Worm (Caenorhabditis elegans) whole organism, early embryonic: ENCODE results near the gene F56F11.2.

Experiments used
- B0310.2 ChIP-seq: sonication (generic microtip); optimal IDR thresholded peaks from 2 replicates; lab custom pipeline; 2016; ENCODE audit warnings: mild to moderate bottlenecking, missing genetic modification characterization, missing compliant biosample characterization
- ama-1 ChIP-seq: fragments of 150-350 bp; optimal IDR thresholded peaks from 2 replicates; lab custom pipeline; 2014
- ets-7 ChIP-seq: sonication (generic microtip); optimal IDR thresholded peaks from 2 replicates; lab custom pipeline; 2016; ENCODE audit warnings: missing genotype, missing genetic modification characterization, missing compliant biosample characterization
- flt-1 ChIP-seq: fragments of 200-800 bp; sonication (Bioruptor generic); IDR thresholded peaks from 2 replicates; pipeline ENCODE4 v1.3.6; 2022; ENCODE audit warnings: missing genetic modification characterization, missing compliant biosample characterization
- hmg-4 ChIP-seq: fragments of 200-800 bp; sonication (Bioruptor generic); optimal IDR thresholded peaks from 2 replicates; lab custom pipeline; 2018; ENCODE audit warnings: mild to moderate bottlenecking, missing genetic modification characterization, missing compliant biosample characterization
- hnd-1 ChIP-seq: sonication (generic microtip); optimal IDR thresholded peaks from 2 replicates; lab custom pipeline; 2016; ENCODE audit warnings: missing genetic modification characterization, missing compliant biosample characterization
- scrt-1 ChIP-seq: fragments of 200-800 bp; sonication (Bioruptor generic); IDR thresholded peaks from 2 replicates; pipeline ENCODE4 v1.3.6; 2022; ENCODE audit warnings: missing genetic modification characterization, missing compliant biosample characterization
- sea-1 ChIP-seq: fragments of 200-800 bp; sonication (Bioruptor generic); conservative IDR thresholded peaks from 2 replicates; pipeline ENCODE4 v1.3.6; 2022; ENCODE audit warnings: missing genetic modification characterization, missing compliant biosample characterization
- tbx-11 ChIP-seq: fragments of 200-800 bp; sonication (Bioruptor generic); IDR thresholded peaks from 2 replicates; pipeline ENCODE4 v1.3.6; 2022; ENCODE audit warnings: missing genetic modification characterization, missing compliant biosample characterization

DNA sequence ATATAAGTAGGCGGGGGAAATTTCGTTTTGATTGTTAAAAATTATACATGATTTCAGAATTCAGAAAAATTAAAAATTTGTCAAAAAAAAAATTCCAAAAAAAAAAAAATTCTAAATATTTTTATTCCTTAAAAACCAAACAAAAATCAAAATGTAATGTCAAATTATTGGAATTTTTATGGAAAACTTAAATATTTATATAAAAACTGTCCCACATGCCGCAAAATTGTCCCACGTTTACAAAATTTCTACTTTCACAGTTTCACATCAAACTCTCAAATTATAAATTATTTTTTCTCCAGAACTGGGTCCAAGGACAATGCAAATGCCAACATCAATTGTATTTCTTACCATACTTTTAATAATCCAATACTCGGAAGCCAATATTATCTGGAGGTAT is 9.4 kb downstream of the F56F11.2 start, which contains the start of gene F56F11.1:
- TF ChIP-seq hmg-4 (GFP tag; lab: Kevin White, UChicago) (no peak), ets-7 (tag; lab: Kevin White, UChicago) (no peak), hnd-1 (tag; lab: Kevin White, UChicago) (no peak), sea-1 (no peak), scrt-1 (GFP tag; lab: Robert Waterston, UW) (no peak), B0310.2 (no peak), ama-1 (lab: Kevin White, UChicago) (no peak), flt-1 (no peak), tbx-11 (GFP tag; lab: Robert Waterston, UW) (no peak)
